Fruit fly (Drosophila melanogaster) whole organism, wandering third instar larva: ENCODE results near the gene fliI.

Experiments
- Abd-B ChIP-seq: fragments of >200 bp; optimal IDR thresholded peaks from 2 replicates; lab custom pipeline; 2017; ENCODE audit warnings: missing biosample characterization, missing genetic modification characterization
- CG32264 ChIP-seq: fragments of 200-800 bp; sonication (Bioruptor generic); optimal IDR thresholded peaks from 2 replicates; lab custom pipeline; 2016; ENCODE audit warnings: missing biosample characterization, missing genetic modification characterization
- CG9705 ChIP-seq: fragments of 200-800 bp; sonication (Bioruptor generic); optimal IDR thresholded peaks from 2 replicates; lab custom pipeline; 2018; ENCODE audit warnings: missing biosample characterization, mild to moderate bottlenecking, missing genetic modification characterization
- CrebA ChIP-seq: fragments of 200-800 bp; sonication (Bioruptor generic); optimal IDR thresholded peaks from 2 replicates; lab custom pipeline; 2016; ENCODE audit warnings: missing biosample characterization, mild to moderate bottlenecking, missing genetic modification characterization, borderline replicate concordance
- Dfd ChIP-seq: fragments of >200 bp; optimal IDR thresholded peaks from 2 replicates; lab custom pipeline; 2017; ENCODE audit warnings: missing biosample characterization, missing genetic modification characterization
- Dif ChIP-seq: fragments of 200-275, 200-300 bp; sonication (Bioruptor generic); optimal IDR thresholded peaks from 2 replicates; lab custom pipeline; 2018; ENCODE audit warnings: missing biosample characterization, missing genetic modification characterization; ENCODE audit not compliant: partially characterized antibody
- GATAd ChIP-seq: sonication (Bioruptor generic); optimal IDR thresholded peaks from 2 replicates; lab custom pipeline; 2016; ENCODE audit warnings: missing biosample characterization, missing genetic modification characterization
- HLH106 ChIP-seq: fragments of 200-800 bp; optimal IDR thresholded peaks from 3 replicates; lab custom pipeline; 2019; ENCODE audit warnings: missing biosample characterization, mild to moderate bottlenecking, missing genetic modification characterization, moderate library complexity
- Hnf4 ChIP-seq: fragments of 200-800 bp; sonication (Bioruptor generic); optimal IDR thresholded peaks from 2 replicates; lab custom pipeline; 2016; ENCODE audit warnings: missing biosample characterization, mild to moderate bottlenecking, missing genetic modification characterization
- Hr78 ChIP-seq: fragments of >200 bp; optimal IDR thresholded peaks from 2 replicates; lab custom pipeline; 2017; ENCODE audit warnings: missing biosample characterization, missing genetic modification characterization
- Hr83 ChIP-seq: fragments of 200-300 bp; sonication (Bioruptor generic); optimal IDR thresholded peaks from 2 replicates; lab custom pipeline; 2016; ENCODE audit warnings: missing biosample characterization, mild to moderate bottlenecking, missing genetic modification characterization, moderate library complexity; ENCODE audit not compliant: poor library complexity, severe bottlenecking
- Jra ChIP-seq: sonication (Bioruptor generic); optimal IDR thresholded peaks from 2 replicates; lab custom pipeline; 2016; ENCODE audit warnings: missing biosample characterization, missing genetic modification characterization
- Mio ChIP-seq: sonication (Bioruptor generic); optimal IDR thresholded peaks from 2 replicates; lab custom pipeline; 2016; ENCODE audit warnings: missing biosample characterization, missing genetic modification characterization
- Myc ChIP-seq: fragments of >200 bp; optimal IDR thresholded peaks from 2 replicates; lab custom pipeline; 2017
- N ChIP-seq: fragments of >200 bp; optimal IDR thresholded peaks from 2 replicates; lab custom pipeline; 2018; ENCODE audit warnings: missing biosample characterization, missing external identifiers, missing genetic modification characterization
- OdsH ChIP-seq: fragments of 200-800 bp; sonication (Bioruptor generic); optimal IDR thresholded peaks from 2 replicates; lab custom pipeline; 2016; ENCODE audit warnings: missing biosample characterization, mild to moderate bottlenecking, missing genetic modification characterization
- Rel ChIP-seq, 2 experiments: fragments of 200-800 bp; sonication (Bioruptor generic) in 1 of 2; optimal IDR thresholded peaks; 2 replicates in 1 of 2; 3 replicates in 1 of 2; lab custom pipeline; 2016 to 2019; ENCODE audit warnings: mild to moderate bottlenecking in 2 of 2, missing biosample characterization in 2 of 2, missing genetic modification characterization in 2 of 2, moderate library complexity in 1 of 2
- Sp1 ChIP-seq: fragments of 200-800 bp; sonication (Bioruptor generic); optimal IDR thresholded peaks from 3 replicates; lab custom pipeline; 2019; ENCODE audit warnings: missing biosample characterization, mild to moderate bottlenecking, missing genetic modification characterization, moderate library complexity
- Vsx2 ChIP-seq: fragments of 200-300, 225-300 bp; sonication (Bioruptor generic); optimal IDR thresholded peaks from 2 replicates; lab custom pipeline; 2018; ENCODE audit warnings: missing biosample characterization, missing genetic modification characterization; ENCODE audit not compliant: partially characterized antibody
- br ChIP-seq: fragments of 200-800 bp; sonication (Bioruptor generic); optimal IDR thresholded peaks from 2 replicates; lab custom pipeline; 2016; ENCODE audit warnings: missing biosample characterization, missing genetic modification characterization
- brk ChIP-seq: fragments of 200-800 bp; sonication (Bioruptor generic); optimal IDR thresholded peaks from 2 replicates; lab custom pipeline; 2016; ENCODE audit warnings: missing biosample characterization, mild to moderate bottlenecking, missing genetic modification characterization
- dl ChIP-seq, 2 experiments: fragments of 175-275, 200-275 bp in 1 of 2; fragments of 200-275 bp in 1 of 2; sonication (Bioruptor generic); optimal IDR thresholded peaks; lab custom pipeline; 2018; ENCODE audit warnings: mild to moderate bottlenecking in 2 of 2, missing biosample characterization in 2 of 2, missing genetic modification characterization in 2 of 2, moderate library complexity in 2 of 2; ENCODE audit not compliant: partially characterized antibody in 2 of 2, insufficient read depth in 1 of 2
- dmrt93B ChIP-seq: fragments of 200-800 bp; sonication (Bioruptor generic); optimal IDR thresholded peaks from 2 replicates; lab custom pipeline; 2018; ENCODE audit warnings: missing biosample characterization, mild to moderate bottlenecking, missing genetic modification characterization
- dsf ChIP-seq: sonication (Bioruptor generic); optimal IDR thresholded peaks from 2 replicates; lab custom pipeline; 2016; ENCODE audit warnings: missing biosample characterization, missing genetic modification characterization, borderline replicate concordance
- ey ChIP-seq: fragments of 200-800 bp; sonication (Bioruptor generic); optimal IDR thresholded peaks from 2 replicates; lab custom pipeline; 2016; ENCODE audit warnings: missing biosample characterization, missing genetic modification characterization
- foxo ChIP-seq, 2 experiments: fragments of 200-800 bp; sonication (Bioruptor generic); optimal IDR thresholded peaks; 2 replicates in 1 of 2; 3 replicates in 1 of 2; lab custom pipeline; 2016 to 2017; ENCODE audit warnings: missing biosample characterization in 2 of 2, missing genetic modification characterization in 2 of 2
- fru ChIP-seq: fragments of 200-800 bp; sonication (Bioruptor generic); optimal IDR thresholded peaks from 3 replicates; lab custom pipeline; 2016; ENCODE audit warnings: missing biosample characterization, mild to moderate bottlenecking, missing genetic modification characterization
- h ChIP-seq: fragments of 200-800 bp; sonication (Bioruptor generic); optimal IDR thresholded peaks from 3 replicates; lab custom pipeline; 2016; ENCODE audit warnings: missing biosample characterization, mild to moderate bottlenecking, missing genetic modification characterization
- jim ChIP-seq: fragments of 175-275, 200-325 bp; sonication (Bioruptor generic); optimal IDR thresholded peaks from 2 replicates; lab custom pipeline; 2016; ENCODE audit warnings: missing biosample characterization, mild to moderate bottlenecking, missing genetic modification characterization
- lola ChIP-seq: fragments of >200 bp; optimal IDR thresholded peaks from 2 replicates; lab custom pipeline; 2017; ENCODE audit warnings: missing biosample characterization, missing genetic modification characterization
- pan ChIP-seq: fragments of >200 bp; optimal IDR thresholded peaks from 2 replicates; lab custom pipeline; 2017
- psq ChIP-seq: fragments of 200-800 bp; sonication (Bioruptor generic); optimal IDR thresholded peaks from 3 replicates; lab custom pipeline; 2017; ENCODE audit warnings: missing biosample characterization, mild to moderate bottlenecking, missing genetic modification characterization, moderate library complexity
- rgr ChIP-seq: fragments of 200-800 bp; sonication (Bioruptor generic); optimal IDR thresholded peaks from 3 replicates; lab custom pipeline; 2016; ENCODE audit warnings: missing biosample characterization, mild to moderate bottlenecking, missing genetic modification characterization
- sage ChIP-seq: fragments of 200-800 bp; sonication (Bioruptor generic); optimal IDR thresholded peaks from 2 replicates; lab custom pipeline; 2016; ENCODE audit warnings: missing biosample characterization, mild to moderate bottlenecking, missing genetic modification characterization
- sv ChIP-seq: fragments of 200-800 bp; sonication (Bioruptor generic); optimal IDR thresholded peaks from 3 replicates; lab custom pipeline; 2016; ENCODE audit warnings: missing biosample characterization, missing genetic modification characterization
- tai ChIP-seq: sonication (Bioruptor generic); optimal IDR thresholded peaks from 2 replicates; lab custom pipeline; 2016; ENCODE audit warnings: missing biosample characterization, missing genetic modification characterization
- usp ChIP-seq: fragments of >200 bp; optimal IDR thresholded peaks from 2 replicates; lab custom pipeline; 2017; ENCODE audit warnings: missing biosample characterization, missing genetic modification characterization
- woc ChIP-seq: sonication (Bioruptor generic); optimal IDR thresholded peaks from 2 replicates; lab custom pipeline; 2016; ENCODE audit warnings: missing biosample characterization, mild to moderate bottlenecking, missing genetic modification characterization

Gene fliI

DNA sequence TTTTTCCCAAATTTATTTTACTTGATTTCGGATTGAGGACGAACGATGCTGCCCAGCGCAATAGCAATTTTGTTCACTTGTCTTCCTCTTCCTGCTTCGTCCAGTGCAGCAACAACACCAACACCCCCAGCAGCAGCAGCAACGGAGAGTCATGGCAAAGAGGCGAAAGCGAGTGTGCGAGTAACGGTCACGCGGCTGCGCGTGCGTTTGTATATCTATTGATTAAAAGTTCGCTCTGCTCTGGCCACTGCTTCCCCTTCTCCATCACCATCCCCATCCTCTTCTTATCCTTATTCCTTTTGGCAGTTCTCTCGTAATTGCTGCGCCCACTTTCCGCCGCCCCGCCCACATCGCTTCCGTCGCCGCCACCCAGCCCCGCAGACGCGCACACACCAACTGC, 1.4 kb upstream of the fliI start:
- TF ChIP-seq lola (GFP tag; lab: Kevin White, UChicago) (no peak), sage (GFP tag; lab: Kevin White, UChicago) (no peak), dsf (no peak), psq (GFP tag; lab: Kevin White, UChicago) (no peak), Dif (no peak), fru (GFP tag; lab: Kevin White, UChicago) (no peak), woc (GFP tag; lab: Kevin White, UChicago) (no peak)
- TF ChIP-seq, all 38 proteins: peak for 0

DNA sequence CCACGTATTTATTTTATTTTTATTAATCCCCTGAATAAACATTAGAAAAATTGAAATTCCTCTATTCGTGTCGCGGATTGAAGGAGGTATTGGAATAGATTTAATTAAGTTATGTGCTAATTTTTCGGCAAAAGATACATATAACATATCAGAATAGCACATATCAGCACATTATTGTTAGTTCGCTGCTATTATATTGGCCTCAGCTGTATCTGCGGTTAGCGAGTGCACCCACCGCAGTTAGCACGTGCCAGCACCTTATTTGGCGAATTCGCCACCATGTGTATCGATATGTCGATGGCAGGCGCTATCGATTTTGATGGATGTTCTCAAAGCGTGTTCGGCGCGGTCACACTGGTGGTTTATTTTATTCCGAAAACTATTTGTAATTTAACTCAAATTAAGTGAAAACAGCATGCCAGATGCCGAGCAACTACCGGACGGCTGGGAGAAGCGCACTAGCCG, 5.5 kb downstream of the fliI start, which contains the start of gene dod:
TSS of gene dod (plus strand) at position 323 of the 465 bp plus-strand sequence.
- no peak for TF ChIP-seq Rel (GFP tag; optimal IDR thresholded peaks at IDR 0.05; lab: Kevin White, UChicago)
- TF ChIP-seq Rel (tag; optimal IDR thresholded peaks at IDR 0.05; lab: Kevin White, UChicago): peak; percentile 28
- no peak for TF ChIP-seq h
- TF ChIP-seq HLH106 (tag; lab: Kevin White, UChicago): peak; percentile 41
- TF ChIP-seq Myc (lab: Kevin White, UChicago): peak; percentile 47
- peak; percentile 65 for TF ChIP-seq woc (GFP tag; lab: Kevin White, UChicago)
- TF ChIP-seq rgr (GFP tag; lab: Kevin White, UChicago): no peak
- peak; percentile 35 for TF ChIP-seq OdsH (GFP tag; lab: Kevin White, UChicago)
- no peak for TF ChIP-seq dmrt93B (GFP tag; lab: Kevin White, UChicago)
- TF ChIP-seq sv (GFP tag; lab: Kevin White, UChicago): peak; percentile 24
- TF ChIP-seq ey (GFP tag; lab: Kevin White, UChicago): peak; percentile 43
- peak; percentile 60 for TF ChIP-seq Sp1 (GFP tag; lab: Kevin White, UChicago)
- peak; percentile 5 for TF ChIP-seq CG9705 (GFP tag; lab: Kevin White, UChicago)
- TF ChIP-seq, all 38 proteins: peak for 9

DNA sequence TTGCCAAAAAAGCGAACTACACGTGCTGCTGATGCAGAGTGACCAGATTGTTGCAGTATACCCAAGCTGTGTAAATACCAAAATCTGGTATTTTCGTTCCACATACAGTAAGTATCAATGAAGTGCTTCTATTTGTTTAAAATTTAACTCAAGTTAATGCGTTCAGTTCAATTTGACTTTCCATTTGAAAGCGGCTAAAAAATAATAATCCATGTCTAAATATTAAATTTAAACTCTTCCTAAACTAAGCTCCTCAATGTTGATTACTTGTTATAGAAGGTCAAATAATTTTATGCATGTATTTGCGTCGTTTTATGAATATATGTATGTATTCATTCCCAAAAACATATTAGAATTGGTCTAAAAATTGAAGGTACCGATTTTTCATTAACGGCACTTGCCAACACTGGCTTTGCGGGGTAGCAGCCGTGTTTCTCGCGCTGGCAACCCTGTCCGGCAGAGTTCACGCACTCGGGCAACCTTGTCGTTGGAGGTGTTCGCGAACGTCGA, 10.3 kb downstream of the fliI start, which contains the start of the genes peng and sol:
TSS of gene peng (minus strand) at position 44 of the 510 bp plus-strand sequence.
TSS of gene sol (plus strand) at position 481 of the 510 bp plus-strand sequence.
- TF ChIP-seq N (GFP tag; lab: Kevin White, UChicago) (no peak), CG32264 (GFP tag; lab: Kevin White, UChicago) (peak; percentile 3), pan (no peak), jim (GFP tag; lab: Kevin White, UChicago) (no peak), HLH106 (tag; lab: Kevin White, UChicago) (peak; percentile 74), Hr78 (GFP tag; lab: Kevin White, UChicago) (no peak), Sp1 (GFP tag; lab: Kevin White, UChicago) (peak; percentile 70), dmrt93B (GFP tag; lab: Kevin White, UChicago) (no peak), Myc (lab: Kevin White, UChicago) (peak; percentile 61), Abd-B (GFP tag; lab: Kevin White, UChicago) (no peak), CrebA (GFP tag; lab: Kevin White, UChicago) (no peak), fru (GFP tag; lab: Kevin White, UChicago) (peak; percentile 71), br (GFP tag; lab: Kevin White, UChicago) (peak; percentile 68), brk (GFP tag; lab: Kevin White, UChicago) (no peak), dl (GFP tag; optimal IDR thresholded peaks at IDR 0.05; lab: Kevin White, UChicago; ENCODE audit: insufficient read depth in 1 of 2, partially characterized antibody in 2 of 2) (no peak), woc (GFP tag; lab: Kevin White, UChicago) (peak; percentile 78), usp (GFP tag; lab: Kevin White, UChicago) (no peak), Mio (GFP tag; lab: Kevin White, UChicago) (no peak), rgr (GFP tag; lab: Kevin White, UChicago) (peak; percentile 74), CG9705 (GFP tag; lab: Kevin White, UChicago) (peak; percentile 53), Hr83 (GFP tag; lab: Kevin White, UChicago) (no peak), ey (GFP tag; lab: Kevin White, UChicago) (peak; percentile 68), psq (GFP tag; lab: Kevin White, UChicago) (peak; percentile 56), tai (no peak), dsf (no peak), OdsH (GFP tag; lab: Kevin White, UChicago) (peak; percentile 65), sv (GFP tag; lab: Kevin White, UChicago) (peak; percentile 71), sage (GFP tag; lab: Kevin White, UChicago) (no peak), foxo (GFP tag; optimal IDR thresholded peaks at IDR 0.05; lab: Kevin White, UChicago) (peak in 1 of 2 experiments; percentile 81), Jra (GFP tag; lab: Kevin White, UChicago) (no peak), Hnf4 (no peak), Dif (no peak), lola (GFP tag; lab: Kevin White, UChicago) (no peak), Rel (GFP tag; optimal IDR thresholded peaks at IDR 0.05; lab: Kevin White, UChicago) (no peak), Rel (tag; optimal IDR thresholded peaks at IDR 0.05; lab: Kevin White, UChicago) (peak; percentile 26), h (peak; percentile 77), Dfd (no peak), Vsx2 (no peak), GATAd (GFP tag; lab: Kevin White, UChicago) (no peak)
- TF ChIP-seq, all 38 proteins: peak for 16
